Worm (Caenorhabditis elegans) whole organism, mixed stage, embryonic: Measurements from ENCODE around the gene col-130.

Experiments
- flh-1 ChIP-seq: fragments of 200-800 bp; sonication (Bioruptor generic); optimal IDR thresholded peaks from 2 replicates; lab custom pipeline; 2018; ENCODE audit warnings: mild to moderate bottlenecking, missing genetic modification characterization, moderate library complexity, missing compliant biosample characterization
- lsy-2 ChIP-seq: fragments of 150-350 bp; optimal IDR thresholded peaks from 2 replicates; lab custom pipeline; 2014; ENCODE audit warnings: missing biosample characterization, missing genetic modification characterization
- mep-1 ChIP-seq: fragments of 150-350 bp; optimal IDR thresholded peaks from 2 replicates; lab custom pipeline; 2017; ENCODE audit warnings: missing biosample characterization, missing genetic modification reagents, missing genetic modification characterization, inconsistent platforms
- nhr-12 ChIP-seq: fragments of 150-350 bp; optimal IDR thresholded peaks from 2 replicates; lab custom pipeline; 2014; ENCODE audit warnings: missing biosample characterization, missing genetic modification characterization
- nhr-28 ChIP-seq: fragments of 150-350 bp; optimal IDR thresholded peaks from 2 replicates; lab custom pipeline; 2014; ENCODE audit warnings: missing biosample characterization, missing genetic modification characterization
- sptf-1 ChIP-seq: sonication (generic microtip); optimal IDR thresholded peaks from 2 replicates; lab custom pipeline; 2017; ENCODE audit warnings: mild to moderate bottlenecking, missing genetic modification characterization, moderate library complexity, missing compliant biosample characterization
- tbx-8 ChIP-seq: fragments of 200-800 bp; sonication (Bioruptor generic); optimal IDR thresholded peaks from 2 replicates; lab custom pipeline; 2018; ENCODE audit warnings: mild to moderate bottlenecking, missing genetic modification characterization, moderate library complexity, missing compliant biosample characterization
- ztf-11 ChIP-seq: fragments of 150-350 bp; optimal IDR thresholded peaks from 2 replicates; lab custom pipeline; 2014; ENCODE audit warnings: missing biosample characterization, missing genetic modification characterization

DNA sequence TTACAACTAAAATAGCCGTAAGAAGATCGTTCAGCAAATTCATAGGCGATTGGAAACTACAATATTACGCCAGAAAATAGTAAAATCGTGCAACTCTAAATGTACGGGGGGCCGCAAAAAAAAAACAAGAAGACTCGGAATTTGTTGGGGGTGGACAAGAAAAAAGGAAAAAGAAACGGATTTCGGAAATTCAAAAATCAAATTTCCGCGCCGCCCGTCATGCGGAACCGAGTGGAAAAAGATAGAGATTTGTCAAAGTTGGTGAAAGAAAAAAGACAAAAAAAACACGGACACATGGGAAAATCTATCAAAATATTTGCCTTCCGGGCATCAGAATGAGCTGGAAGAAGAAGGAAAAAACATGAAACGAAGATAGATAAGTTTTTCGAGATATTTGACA lies 9.0 kb downstream of the col-130 start:
- TF ChIP-seq mep-1: no peak
- no peak for TF ChIP-seq flh-1 (GFP tag; lab: Kevin White, UChicago)
- no peak for TF ChIP-seq ztf-11 (tag; lab: Kevin White, UChicago)
- no peak for TF ChIP-seq tbx-8 (GFP tag; lab: Kevin White, UChicago)
- no peak for TF ChIP-seq sptf-1 (tag; lab: Kevin White, UChicago)
- no peak for TF ChIP-seq nhr-12 (tag; lab: Kevin White, UChicago)
- TF ChIP-seq lsy-2 (tag; lab: Kevin White, UChicago): no peak
- no peak for TF ChIP-seq nhr-28
